Fruit fly (Drosophila melanogaster): Measurements from ENCODE around the gene galene.

DNA sequence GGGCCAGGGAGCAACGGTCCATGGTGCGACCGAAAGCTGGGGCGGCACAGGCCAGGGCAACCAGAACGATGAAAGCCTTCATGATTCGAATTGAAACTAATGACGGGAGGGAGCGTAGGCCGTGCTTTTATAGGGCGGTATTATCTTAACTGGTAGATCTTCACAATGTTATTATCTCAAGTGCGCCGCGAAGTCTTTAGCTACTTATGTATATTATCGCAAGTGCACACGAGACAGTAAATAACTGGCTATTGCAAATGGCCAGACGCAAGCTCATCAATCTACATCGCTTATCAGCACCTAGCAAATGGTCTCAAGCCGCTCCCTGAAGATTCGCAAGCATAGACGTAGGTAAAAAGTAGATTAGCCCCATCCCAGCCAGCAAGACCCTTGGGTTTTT is 24.4 kb upstream of the galene start, which contains the start of gene LysD:
- TF ChIP-seq Sin3A (optimal IDR thresholded peaks at IDR 0.05) (no peak), psq (optimal IDR thresholded peaks at IDR 0.05) (no peak), h (optimal IDR thresholded peaks at IDR 0.05) (no peak), ttk (optimal IDR thresholded peaks at IDR 0.05) (no peak)
